Fruit fly (Drosophila melanogaster) whole organism: ENCODE data around the gene CG12522.

Experiments used
- CG8478 ChIP-seq: fragments of >200 bp; optimal IDR thresholded peaks from 2 replicates; lab custom pipeline; 2018; ENCODE audit warnings: inconsistent platforms
- Dll ChIP-seq: fragments of >200 bp; optimal IDR thresholded peaks from 2 replicates; lab custom pipeline; 2017
- EcR ChIP-seq, 2 experiments: fragments of >200 bp; optimal IDR thresholded peaks; 2 replicates each; lab custom pipeline; 2017; ENCODE audit warnings: missing biosample characterization in 2 of 2, missing genetic modification characterization in 2 of 2, missing genetic modification reagents in 2 of 2
- pan ChIP-seq: fragments of >200 bp; optimal IDR thresholded peaks from 2 replicates; lab custom pipeline; 2017
- psq ChIP-seq: fragments of >200 bp; optimal IDR thresholded peaks from 2 replicates; lab custom pipeline; 2017
- usp ChIP-seq: fragments of >200 bp; optimal IDR thresholded peaks from 2 replicates; lab custom pipeline; 2017; ENCODE audit warnings: missing biosample characterization, missing genetic modification characterization, mixed read lengths

dm6 chr3L:11092610-11092961 is 15.4 kb upstream of the CG12522 start:
- TF ChIP-seq usp (GFP tag; lab: Kevin White, UChicago) (no peak), pan (lab: Kevin White, UChicago) (no peak), psq (lab: Kevin White, UChicago) (no peak), EcR (GFP tag; optimal IDR thresholded peaks at IDR 0.05; lab: Kevin White, UChicago) (no peak), CG8478 (lab: Kevin White, UChicago) (no peak), Dll (lab: Kevin White, UChicago) (no peak)
